Worm (Caenorhabditis elegans) whole organism, midembryonic: Measurements from ENCODE around the gene T03F7.5.

Experiments used
- cog-1 ChIP-seq: sonication (generic microtip); optimal IDR thresholded peaks from 2 replicates; lab custom pipeline; 2016; ENCODE audit warnings: missing genetic modification characterization, missing compliant biosample characterization
- klf-2 ChIP-seq: fragments of 200-800 bp; sonication (Bioruptor generic); conservative IDR thresholded peaks from 2 replicates; pipeline ENCODE4 v1.3.6; 2022; ENCODE audit warnings: missing genetic modification reagents, missing genetic modification characterization, missing compliant biosample characterization
- med-1 ChIP-seq: sonication (generic microtip); optimal IDR thresholded peaks from 2 replicates; lab custom pipeline; 2017; ENCODE audit warnings: missing genetic modification characterization, mild to moderate bottlenecking, missing compliant biosample characterization, antibody characterized with exemption, missing genetic modification reagents; ENCODE audit not compliant: insufficient read depth
- tab-1 ChIP-seq: fragments of 200-800 bp; sonication (Bioruptor generic); IDR thresholded peaks from 2 replicates; pipeline ENCODE4 v1.3.6; 2022; ENCODE audit warnings: missing genetic modification characterization, missing compliant biosample characterization
- ztf-29 ChIP-seq: fragments of 200-800 bp; sonication (Bioruptor generic); IDR thresholded peaks from 2 replicates; pipeline ENCODE4 v1.3.6; 2022; ENCODE audit warnings: missing genetic modification reagents, missing genetic modification characterization, missing compliant biosample characterization

DNA sequence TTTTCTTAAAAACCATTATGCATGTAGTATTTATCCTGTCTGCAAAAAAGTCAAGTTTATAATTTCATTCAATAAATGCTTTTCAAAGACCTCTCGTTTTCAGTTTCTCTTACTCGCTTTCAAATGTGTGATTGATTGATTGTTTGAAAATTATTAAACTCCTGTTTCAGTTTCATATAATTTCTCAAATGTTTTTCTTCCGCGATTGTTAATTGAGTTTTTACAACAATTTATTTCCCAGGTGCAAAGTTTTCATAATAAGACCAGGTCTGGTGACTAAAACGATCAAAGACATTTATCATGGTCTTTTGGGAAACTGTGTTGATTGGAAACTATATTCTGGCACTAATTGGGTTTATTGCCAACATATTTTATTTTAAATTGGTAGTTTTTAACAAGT is 4.1 kb downstream of the T03F7.5 start, which contains the start of gene T03F7.6:
- TF ChIP-seq med-1 (no peak), klf-2 (GFP tag; lab: Robert Waterston, UW) (no peak), tab-1 (GFP tag; lab: Robert Waterston, UW) (no peak), ztf-29 (no peak), cog-1 (tag; lab: Kevin White, UChicago) (no peak)
